Fruit fly (Drosophila melanogaster) S2 (cell line): ENCODE results near the gene plh.
A peak's percentile ranks its signal among the peaks of the same experiment; 100 is the strongest.

ENCODE experiments used
- CG8478 ChIP-seq: fragments of >200 bp; optimal IDR thresholded peaks from 2 replicates; lab custom pipeline; 2018
- CTCF ChIP-seq, 2 experiments: fragments of >200 bp; optimal IDR thresholded peaks; 2 replicates each; lab custom pipeline; 2018

Gene plh

dm6 chr3R:4978256-4979021, 32.4 kb downstream of the plh start:
- no peak for TF ChIP-seq CG8478
- TF ChIP-seq CTCF (optimal IDR thresholded peaks at IDR 0.05; lab: Kevin White, UChicago), result no peak

DNA sequence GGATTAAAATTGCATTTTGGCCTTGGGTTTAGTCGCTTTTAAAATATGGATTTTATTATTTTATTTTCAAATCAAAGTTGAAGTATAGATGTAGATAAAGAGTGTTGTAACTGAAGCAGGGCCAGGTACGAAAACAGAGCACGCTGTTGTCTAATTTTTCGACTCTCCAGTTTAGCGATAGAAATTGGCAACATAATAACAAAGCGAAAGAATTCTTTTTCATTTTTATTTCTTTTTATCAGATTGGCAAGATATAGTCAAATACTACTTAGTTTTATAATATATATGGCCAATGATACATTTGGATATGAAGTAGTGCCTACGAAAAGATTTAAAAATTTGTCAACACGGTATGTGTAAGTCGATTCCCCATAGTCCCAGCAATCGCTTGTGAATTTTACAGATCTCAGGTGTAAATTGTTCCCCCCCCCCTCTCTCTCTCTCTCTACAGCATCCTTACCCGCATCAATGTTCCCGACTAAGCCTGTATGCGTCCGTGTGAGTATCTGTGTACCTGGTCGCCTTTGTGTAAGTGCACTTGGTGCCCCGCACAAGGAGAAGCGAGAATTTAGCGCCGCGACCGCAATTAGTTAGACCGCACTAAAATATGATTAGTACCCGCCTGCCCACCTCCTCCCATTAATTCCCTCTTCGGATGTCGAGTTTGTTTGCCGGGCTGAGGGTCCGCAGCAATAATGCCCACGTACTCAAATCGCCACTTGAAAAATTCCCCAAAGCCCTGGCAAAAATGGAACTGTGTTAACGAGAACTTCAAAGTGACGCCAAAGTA, 34.8 kb downstream of the plh start:
- no peak for TF ChIP-seq CTCF (optimal IDR thresholded peaks at IDR 0.05; lab: Kevin White, UChicago)

DNA sequence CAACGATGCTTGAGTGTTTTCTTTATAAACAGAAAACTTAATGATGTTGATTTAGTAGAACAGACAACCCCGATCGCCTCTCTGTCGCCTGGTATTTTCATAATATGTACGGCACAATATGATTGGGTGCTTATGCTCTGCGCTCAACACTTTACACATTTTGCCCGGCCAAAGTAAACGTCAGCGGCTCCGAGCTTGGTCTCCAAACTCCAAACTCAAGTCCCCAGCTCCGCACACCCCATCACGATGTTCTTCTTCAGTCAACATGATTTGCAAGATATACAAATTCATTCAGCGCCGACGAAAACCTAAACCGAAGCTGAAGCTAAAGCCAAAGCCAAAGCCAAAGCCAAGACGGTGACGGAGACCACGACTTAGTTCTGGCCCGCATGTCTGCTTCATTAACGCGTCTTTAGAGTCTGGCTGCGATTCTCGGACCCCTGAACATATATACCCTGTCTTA, 35.5 kb downstream of the plh start:
- TF ChIP-seq CG8478 (no peak), CTCF (optimal IDR thresholded peaks at IDR 0.05; lab: Kevin White, UChicago) (no peak)

- no peak for TF ChIP-seq CTCF (optimal IDR thresholded peaks at IDR 0.05; lab: Kevin White, UChicago)
These were observed 36.1 kb downstream of the plh start for dm6 chr3R:4974514-4975314.

dm6 chr3R:4973762-4974369, 37.0 kb downstream of the plh start:
- TF ChIP-seq CTCF (optimal IDR thresholded peaks at IDR 0.05; lab: Kevin White, UChicago) (no peak), CG8478 (no peak)

dm6 chr3R:4972961-4973595, 37.8 kb downstream of the plh start:
- TF ChIP-seq CTCF (optimal IDR thresholded peaks at IDR 0.05; lab: Kevin White, UChicago), result peak; percentile 55 to 66
- TF ChIP-seq CG8478, result no peak

dm6 chr3R:4970415-4971140, 40.3 kb downstream of the plh start:
- TF ChIP-seq CG8478 (no peak), CTCF (optimal IDR thresholded peaks at IDR 0.05; lab: Kevin White, UChicago) (peak; percentile 100)

DNA sequence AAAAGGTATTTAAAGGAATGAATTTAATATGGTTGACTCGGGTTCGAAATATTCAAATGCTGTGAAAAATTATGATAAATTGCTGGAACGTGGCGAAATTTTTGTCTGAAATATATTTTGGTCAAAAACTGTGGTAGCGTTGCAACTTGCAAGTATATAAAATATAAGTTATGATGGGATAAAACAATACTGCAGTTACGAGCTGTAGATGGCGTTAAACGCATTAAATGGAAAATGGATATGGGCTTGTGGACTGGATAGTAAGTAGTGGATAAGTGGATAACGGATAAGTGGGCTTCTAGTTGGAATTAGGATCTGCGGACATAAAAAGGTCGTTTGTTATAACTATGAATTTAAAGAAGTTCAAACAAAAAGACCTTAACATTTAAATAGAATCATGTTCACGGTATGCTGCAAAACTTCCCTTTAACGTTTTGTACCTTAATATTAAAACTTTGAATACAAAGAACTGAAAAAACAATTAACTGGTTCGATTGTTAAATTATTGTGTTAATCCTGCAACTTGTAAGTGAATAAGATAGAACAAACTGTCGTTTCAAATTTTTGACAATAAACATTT, 41.5 kb downstream of the plh start:
- no peak for TF ChIP-seq CG8478
- TF ChIP-seq CTCF (optimal IDR thresholded peaks at IDR 0.05; lab: Kevin White, UChicago), result peak; percentile 91 to 93

DNA sequence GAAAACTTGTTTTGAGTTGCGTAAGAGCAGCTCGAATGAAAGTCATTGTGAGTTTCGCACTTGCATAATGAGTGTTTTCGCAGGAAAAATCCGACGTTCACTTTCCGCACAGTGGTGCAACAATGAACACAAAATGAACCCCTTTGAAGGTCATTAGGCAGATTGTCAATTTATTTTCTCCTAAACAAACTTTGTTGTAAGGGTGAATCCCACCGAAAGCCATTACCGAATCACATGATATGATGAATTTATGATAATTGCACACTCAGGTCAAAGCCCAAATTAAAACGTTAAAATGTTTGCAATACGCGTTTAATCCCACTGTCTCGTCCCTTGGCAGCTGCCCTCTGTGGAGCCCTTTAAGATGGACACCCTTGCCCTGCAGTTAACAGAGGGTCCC, 43.5 kb downstream of the plh start:
- TF ChIP-seq CTCF (optimal IDR thresholded peaks at IDR 0.05; lab: Kevin White, UChicago) (no peak), CG8478 (no peak)

dm6 chr3R:4966246-4966937, 44.4 kb downstream of the plh start:
- TF ChIP-seq CG8478, result no peak
- TF ChIP-seq CTCF (optimal IDR thresholded peaks at IDR 0.05; lab: Kevin White, UChicago), result no peak

- no peak for TF ChIP-seq CG8478
These were observed 45.7 kb downstream of the plh start, which contains the start of gene Jhbp1 for dm6 chr3R:4965145-4965544. Gene Jhbp1, plus strand, starts transcription at chr3R:4965445.

DNA sequence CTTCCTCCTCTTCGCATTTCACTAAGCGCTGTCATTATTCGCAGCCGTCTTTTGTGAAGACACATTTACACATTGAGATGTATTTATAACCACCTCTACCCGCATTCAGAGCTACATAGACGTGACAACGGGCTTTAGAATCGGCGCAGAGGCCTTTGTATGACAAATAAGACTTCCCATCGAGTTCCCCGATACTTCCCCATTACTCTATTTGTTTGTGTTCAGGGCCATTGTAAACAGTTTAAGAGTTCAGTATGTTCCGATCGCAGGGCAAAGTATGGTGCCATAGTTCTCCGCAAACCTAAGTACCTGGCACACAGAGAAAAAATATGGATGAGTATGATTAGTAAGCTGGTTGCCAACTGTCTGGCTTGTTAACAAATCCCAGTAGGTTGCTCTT, 46.9 kb downstream of the plh start:
- TF ChIP-seq CTCF (optimal IDR thresholded peaks at IDR 0.05; lab: Kevin White, UChicago), result no peak
- no peak for TF ChIP-seq CG8478

dm6 chr3R:4963370-4963769, 47.5 kb downstream of the plh start:
- TF ChIP-seq CTCF (optimal IDR thresholded peaks at IDR 0.05; lab: Kevin White, UChicago) (no peak), CG8478 (no peak)
